Fruit fly (Drosophila melanogaster): ENCODE measurements around the gene ProtA.
"Not testable (repeated sequence)": the region's sequence is repeated elsewhere in the genome, so short reads cannot be mapped to it uniquely, and the experiment has no call there.

Gene ProtA

dm6 chr2L:14881552-14881951 lies at the start of gene ProtA:
Gene ProtA, minus strand, starts transcription at chr2L:14881652.
- TF ChIP-seq GATAd (GFP tag; optimal IDR thresholded peaks at IDR 0.05); Vsx2 (GFP tag; optimal IDR thresholded peaks at IDR 0.05; ENCODE audit: partially characterized antibody); Rel (GFP tag; optimal IDR thresholded peaks at IDR 0.05); Rel (tag; optimal IDR thresholded peaks at IDR 0.05): not testable (repeated sequence)

DNA sequence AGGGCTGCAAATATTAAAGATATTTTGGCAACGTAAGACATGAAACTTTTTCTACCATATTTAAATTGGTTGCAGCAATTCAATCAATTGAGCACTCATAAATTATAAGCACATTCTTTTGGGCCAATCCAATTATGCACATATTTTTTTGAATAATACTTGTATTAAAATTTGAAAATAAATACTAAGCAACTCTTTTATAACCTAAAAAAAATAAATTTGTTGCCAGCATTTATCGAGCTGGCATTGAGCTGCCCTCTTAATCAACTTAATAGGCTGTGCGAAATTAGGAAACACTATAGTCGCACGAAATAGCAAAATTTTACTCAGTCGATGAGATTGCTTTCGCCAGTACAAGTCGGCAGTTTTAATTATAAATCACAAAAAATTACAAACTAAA lies 42.8 kb upstream of the ProtA start, which contains the start of gene CG3491:
TSS of gene CG3491 (plus strand) at position 301 of the 400 bp plus-strand sequence.
- TF ChIP-seq woc (GFP tag; optimal IDR thresholded peaks at IDR 0.05) (no peak), N (GFP tag; optimal IDR thresholded peaks at IDR 0.05) (no peak), pan (optimal IDR thresholded peaks at IDR 0.05) (no peak), dsf (GFP tag; optimal IDR thresholded peaks at IDR 0.05; ENCODE audit: borderline replicate concordance) (no peak), GATAd (GFP tag; optimal IDR thresholded peaks at IDR 0.05) (no peak)

DNA sequence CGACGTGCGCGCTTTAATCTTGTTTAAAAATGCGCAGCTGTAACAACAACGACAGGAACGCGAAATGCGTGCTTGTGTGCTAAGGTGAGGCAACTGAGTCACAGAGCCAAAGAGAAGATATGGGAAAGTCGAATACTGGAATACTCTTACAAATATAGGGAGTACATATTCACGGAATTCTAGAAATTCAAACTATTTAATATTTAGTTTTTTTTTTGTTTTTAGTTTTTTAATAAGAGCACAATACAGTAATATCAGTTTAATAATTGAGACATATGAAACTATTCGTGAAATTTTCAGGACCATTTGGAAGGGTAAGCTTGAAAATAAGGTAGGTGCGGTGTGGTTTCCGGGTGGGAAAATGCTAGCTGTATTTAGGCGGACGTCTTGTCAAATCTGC lies 6.1 kb upstream of the ProtA start:
- no peak for TF ChIP-seq sv (GFP tag; optimal IDR thresholded peaks at IDR 0.05)
- no peak for TF ChIP-seq dmrt93B (GFP tag; optimal IDR thresholded peaks at IDR 0.05)
- TF ChIP-seq Dfd (GFP tag; optimal IDR thresholded peaks at IDR 0.05): no peak
- no peak for TF ChIP-seq h (GFP tag; optimal IDR thresholded peaks at IDR 0.05)
- no peak for TF ChIP-seq Hr78 (GFP tag; optimal IDR thresholded peaks at IDR 0.05)
- TF ChIP-seq Jra (GFP tag; optimal IDR thresholded peaks at IDR 0.05): no peak
- TF ChIP-seq fru (GFP tag; optimal IDR thresholded peaks at IDR 0.05): no peak
- no peak for TF ChIP-seq N (GFP tag; optimal IDR thresholded peaks at IDR 0.05)
- TF ChIP-seq Vsx2 (GFP tag; optimal IDR thresholded peaks at IDR 0.05; ENCODE audit: partially characterized antibody): no peak
- TF ChIP-seq tai (GFP tag; optimal IDR thresholded peaks at IDR 0.05): no peak
- TF ChIP-seq Myc (optimal IDR thresholded peaks at IDR 0.05): no peak
- TF ChIP-seq Sp1 (GFP tag; optimal IDR thresholded peaks at IDR 0.05): no peak
- no peak for TF ChIP-seq woc (GFP tag; optimal IDR thresholded peaks at IDR 0.05)
- TF ChIP-seq foxo (GFP tag; optimal IDR thresholded peaks at IDR 0.05): no peak
- TF ChIP-seq CrebA (GFP tag; optimal IDR thresholded peaks at IDR 0.05; ENCODE audit: borderline replicate concordance): no peak
- TF ChIP-seq Dif (GFP tag; optimal IDR thresholded peaks at IDR 0.05; ENCODE audit: partially characterized antibody): no peak
- no peak for TF ChIP-seq brk (GFP tag; optimal IDR thresholded peaks at IDR 0.05)
- TF ChIP-seq pan (optimal IDR thresholded peaks at IDR 0.05): no peak

DNA sequence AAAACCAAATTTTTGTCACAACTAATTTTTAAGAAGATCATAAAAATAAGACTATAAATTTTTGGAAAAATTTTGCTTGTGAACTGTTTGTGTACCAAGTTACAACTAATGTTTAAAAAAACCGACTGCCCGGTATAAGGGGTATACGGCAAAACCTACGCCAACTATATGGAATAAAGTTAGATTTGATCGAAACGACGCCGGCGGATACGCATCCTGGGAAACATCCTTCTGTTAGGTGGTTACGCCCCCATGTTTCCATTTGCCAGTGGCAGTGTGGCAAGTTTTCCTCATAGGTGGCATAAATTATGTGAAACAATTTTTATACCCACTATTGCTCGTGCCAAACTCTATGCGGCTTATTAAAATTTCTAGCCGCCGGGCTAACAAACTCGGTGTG lies 2.2 kb upstream of the ProtA start, which contains the start of gene ProtB:
TSS of gene ProtB (minus strand) at position 101 of the 400 bp plus-strand sequence.
- TF ChIP-seq lola (GFP tag; optimal IDR thresholded peaks at IDR 0.05); sage (GFP tag; optimal IDR thresholded peaks at IDR 0.05); Vsx2 (GFP tag; optimal IDR thresholded peaks at IDR 0.05; ENCODE audit: partially characterized antibody): not testable (repeated sequence)

dm6 chr2L:14876233-14876632 lies 5.2 kb downstream of the ProtA start, which contains the start of gene CG15278:
Gene CG15278, minus strand, starts transcription at chr2L:14876333.
- TF ChIP-seq h (GFP tag; optimal IDR thresholded peaks at IDR 0.05) (no peak), Dif (GFP tag; optimal IDR thresholded peaks at IDR 0.05; ENCODE audit: partially characterized antibody) (no peak), dmrt93B (GFP tag; optimal IDR thresholded peaks at IDR 0.05) (no peak), HLH106 (tag; optimal IDR thresholded peaks at IDR 0.05) (no peak)

DNA sequence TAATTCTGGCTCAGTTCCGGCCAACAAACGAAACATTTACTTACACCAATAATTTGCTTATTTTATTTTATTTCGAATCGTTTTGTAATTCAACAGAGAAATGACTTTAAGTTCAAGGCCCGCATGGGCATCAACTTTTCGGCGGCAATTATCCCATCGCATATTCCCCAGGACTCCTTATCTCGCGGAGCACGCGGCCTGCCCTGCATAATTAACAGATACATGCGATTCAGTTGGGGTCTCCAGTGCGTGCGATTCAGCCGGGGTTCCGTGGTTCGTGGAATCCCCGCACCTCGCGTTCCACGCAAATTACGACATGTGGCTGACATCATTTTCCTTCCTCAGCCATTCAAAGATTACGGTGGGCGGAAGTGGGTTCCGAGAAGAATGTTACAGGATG lies 9.5 kb downstream of the ProtA start, which contains the start of gene CG4480:
TSS of gene CG4480 (minus strand) at position 101 of the 400 bp plus-strand sequence.
- TF ChIP-seq Mio (GFP tag; optimal IDR thresholded peaks at IDR 0.05) (no peak), br (GFP tag; optimal IDR thresholded peaks at IDR 0.05) (no peak), Jra (GFP tag; optimal IDR thresholded peaks at IDR 0.05) (no peak), Hr83 (GFP tag; optimal IDR thresholded peaks at IDR 0.05; ENCODE audit: poor library complexity, severe bottlenecking) (no peak)

- TF ChIP-seq fru (GFP tag; optimal IDR thresholded peaks at IDR 0.05) (peak; percentile 42), CG32264 (GFP tag; optimal IDR thresholded peaks at IDR 0.05) (no peak)
Observed at dm6 chr2L:14851678-14852077, 29.8 kb downstream of the ProtA start, which contains the start of gene CG15279. Gene CG15279, minus strand, starts transcription at chr2L:14851749.

Data from whole organism, wandering third instar larva.